Fruit fly (Drosophila melanogaster): ENCODE results near the gene Tspo.
A peak's percentile ranks its signal among the peaks of the same experiment; 100 is the strongest.

Gene Tspo

DNA sequence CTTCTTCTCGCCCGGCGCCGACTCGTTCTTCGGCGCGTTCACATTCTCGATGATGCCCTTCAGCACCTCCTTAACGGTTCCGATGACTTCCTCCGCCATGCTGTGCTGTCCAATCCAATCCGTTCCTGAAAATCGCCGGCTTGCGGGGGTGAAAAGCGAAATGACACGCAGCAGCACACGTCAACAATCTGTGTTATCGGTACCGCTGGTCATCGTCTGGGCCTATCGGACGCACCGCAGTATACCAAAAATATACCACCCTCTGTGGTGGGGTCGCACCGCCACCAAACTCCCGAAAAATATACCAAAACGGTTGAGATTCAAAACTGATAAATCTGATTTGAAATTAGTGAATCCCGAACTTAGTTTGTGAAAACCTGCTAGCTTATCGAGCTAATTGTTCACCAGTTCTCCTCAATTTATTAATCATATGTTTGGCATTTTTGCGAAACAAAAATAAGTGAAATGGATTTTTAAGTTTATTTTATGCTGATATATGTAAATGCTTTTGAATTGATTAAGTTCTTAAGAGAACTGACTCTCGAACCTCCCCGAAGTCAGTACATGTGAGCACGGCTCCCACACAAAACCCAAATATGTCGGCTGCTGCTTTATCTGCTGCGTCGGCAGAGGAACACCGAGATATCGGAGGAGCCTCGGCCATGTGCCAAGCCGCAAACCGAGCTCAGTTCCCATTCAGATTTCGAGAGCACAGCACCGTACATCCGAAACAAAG lies 14.8 kb upstream of the Tspo start, which contains the start of the genes Spp and nAChRbeta3 (continued):
- TF ChIP-seq CG34422 (GFP tag; IDR thresholded peaks at IDR 0.05): peak; percentile 73; the same call in 1 of the 3 replicates
- no peak for TF ChIP-seq CG1024 (GFP tag; IDR thresholded peaks at IDR 0.05)
- TF ChIP-seq sens (GFP tag): peak; percentile 87
- TF ChIP-seq ham (GFP tag; IDR thresholded peaks at IDR 0.05): no peak
- TF ChIP-seq usp (GFP tag; optimal IDR thresholded peaks at IDR 0.05): no peak
- TF ChIP-seq kay (GFP tag; optimal IDR thresholded peaks at IDR 0.05): no peak
- no peak for TF ChIP-seq CG8359 (GFP tag; optimal IDR thresholded peaks at IDR 0.05; ENCODE audit: borderline replicate concordance)
- no peak for TF ChIP-seq CG9437 (GFP tag; optimal IDR thresholded peaks at IDR 0.05)
- peak; percentile 33 for TF ChIP-seq trem (tag; optimal IDR thresholded peaks at IDR 0.05)
- TF ChIP-seq crc (GFP tag; optimal IDR thresholded peaks at IDR 0.05): no peak
- no peak for TF ChIP-seq CG12299 (tag; optimal IDR thresholded peaks at IDR 0.05)
- TF ChIP-seq CG18599 (GFP tag; optimal IDR thresholded peaks at IDR 0.05): no peak
- peak; percentile 61 for TF ChIP-seq unc-4 (GFP tag; IDR thresholded peaks at IDR 0.05; ENCODE audit: partially characterized antibody)
- no peak for TF ChIP-seq sqz (GFP tag; optimal IDR thresholded peaks at IDR 0.05)
- TF ChIP-seq Kr (GFP tag; optimal IDR thresholded peaks at IDR 0.05): no peak
- TF ChIP-seq CG3838 (GFP tag; optimal IDR thresholded peaks at IDR 0.05): no peak
- TF ChIP-seq Ada2b (GFP tag; IDR thresholded peaks at IDR 0.05): no peak
- TF ChIP-seq CG18262 (tag; optimal IDR thresholded peaks at IDR 0.05): no peak
- no peak for TF ChIP-seq CG2875 (GFP tag; optimal IDR thresholded peaks at IDR 0.05)
- no peak for TF ChIP-seq fd102C (GFP tag; optimal IDR thresholded peaks at IDR 0.05)
- 0 out of 2 replicates have a peak, but pooled peaks have one; percentile 14 for TF ChIP-seq CG2129 (GFP tag; IDR thresholded peaks at IDR 0.05; ENCODE audit: partially characterized antibody)
- no peak for TF ChIP-seq NC2α (GFP tag; optimal IDR thresholded peaks at IDR 0.05)
- TF ChIP-seq so (GFP tag; IDR thresholded peaks at IDR 0.05): no peak
- TF ChIP-seq ken (GFP tag; IDR thresholded peaks at IDR 0.05): no peak
- TF ChIP-seq PHDP (tag; optimal IDR thresholded peaks at IDR 0.05): no peak
- peak; percentile 80 for TF ChIP-seq CG13287 (GFP tag; IDR thresholded peaks at IDR 0.05; ENCODE audit: partially characterized antibody)
- no peak for TF ChIP-seq CG13123 (GFP tag; optimal IDR thresholded peaks at IDR 0.05)
- TF ChIP-seq btn (GFP tag; optimal IDR thresholded peaks at IDR 0.05): no peak
- TF ChIP-seq CG12104 (GFP tag; optimal IDR thresholded peaks at IDR 0.05): no peak
- TF ChIP-seq al (GFP tag; IDR thresholded peaks at IDR 0.05): no peak
- TF ChIP-seq Blimp-1 (GFP tag; optimal IDR thresholded peaks at IDR 0.05): no peak
- TF ChIP-seq CG11247 (GFP tag; IDR thresholded peaks at IDR 0.05): no peak
- TF ChIP-seq seq (GFP tag; IDR thresholded peaks at IDR 0.05): no peak
- TF ChIP-seq HHEX (GFP tag; optimal IDR thresholded peaks at IDR 0.05): no peak
- TF ChIP-seq Elba2 (GFP tag; optimal IDR thresholded peaks at IDR 0.05): no peak
- TF ChIP-seq CG7786 (GFP tag; optimal IDR thresholded peaks at IDR 0.05): no peak
- no peak for TF ChIP-seq cato (GFP tag; optimal IDR thresholded peaks at IDR 0.05; ENCODE audit: borderline replicate concordance)
- TF ChIP-seq odd (GFP tag; optimal IDR thresholded peaks at IDR 0.05): no peak
- no peak for TF ChIP-seq zen (tag; optimal IDR thresholded peaks at IDR 0.05)
- TF ChIP-seq CHES-1-like (GFP tag; optimal IDR thresholded peaks at IDR 0.05): no peak
- TF ChIP-seq CG12391 (tag; optimal IDR thresholded peaks at IDR 0.05): no peak
- no peak for TF ChIP-seq br (optimal IDR thresholded peaks at IDR 0.05)
- no peak for TF ChIP-seq jumu (GFP tag; optimal IDR thresholded peaks at IDR 0.05)
- TF ChIP-seq vfl (GFP tag; optimal IDR thresholded peaks at IDR 0.05): no peak
- no peak for TF ChIP-seq CG30431 (GFP tag; optimal IDR thresholded peaks at IDR 0.05)
- TF ChIP-seq CG10565 (GFP tag; optimal IDR thresholded peaks at IDR 0.05): no peak
- TF ChIP-seq Optix (GFP tag; IDR thresholded peaks at IDR 0.05): no peak
- TF ChIP-seq CG3995 (GFP tag; optimal IDR thresholded peaks at IDR 0.05): no peak
- no peak for TF ChIP-seq Neu2 (GFP tag; optimal IDR thresholded peaks at IDR 0.05; ENCODE audit: borderline replicate concordance)
- no peak for TF ChIP-seq CG1792 (GFP tag; optimal IDR thresholded peaks at IDR 0.05)
- no peak for TF ChIP-seq exex (tag; optimal IDR thresholded peaks at IDR 0.05)
